Fruit fly (Drosophila melanogaster) Kc167 (cell line): Measurements from ENCODE around the gene ich.

ENCODE experiments used
- Myc ChIP-seq: fragments of >200 bp; optimal IDR thresholded peaks from 2 replicates; lab custom pipeline; 2017; ENCODE audit warnings: missing external identifiers
- Sin3A ChIP-seq: fragments of >200 bp; optimal IDR thresholded peaks from 2 replicates; lab custom pipeline; 2018; ENCODE audit warnings: missing external identifiers
- h ChIP-seq: fragments of >200 bp; optimal IDR thresholded peaks from 3 replicates; lab custom pipeline; 2018; ENCODE audit warnings: missing external identifiers
- insv ChIP-seq: fragments of >200 bp; optimal IDR thresholded peaks from 3 replicates; lab custom pipeline; 2018; ENCODE audit warnings: missing external identifiers
- psq ChIP-seq: fragments of >200 bp; optimal IDR thresholded peaks from 2 replicates; lab custom pipeline; 2017; ENCODE audit warnings: missing external identifiers

- no peak for TF ChIP-seq h
- TF ChIP-seq Myc: no peak
- TF ChIP-seq insv (lab: Kevin White, UChicago): no peak
- TF ChIP-seq Sin3A: no peak
- TF ChIP-seq psq (lab: Kevin White, UChicago): no peak
Measured at dm6 chr3R:8930165-8931063, 32.4 kb downstream of the ich start.
